Worm (Caenorhabditis elegans) whole organism, mixed stage, embryonic: ENCODE measurements around the gene srw-97.

Experiments
- blmp-1 ChIP-seq: fragments of 150-350 bp; optimal IDR thresholded peaks from 2 replicates; lab custom pipeline; 2014; ENCODE audit warnings: missing biosample characterization, missing genetic modification characterization
- ceh-39 ChIP-seq: fragments of 150-350 bp; optimal IDR thresholded peaks from 2 replicates; lab custom pipeline; 2014; ENCODE audit warnings: missing biosample characterization, missing genetic modification characterization
- ceh-43 ChIP-seq: fragments of 200-800 bp; sonication (Bioruptor generic); optimal IDR thresholded peaks from 2 replicates; lab custom pipeline; 2018; ENCODE audit warnings: mild to moderate bottlenecking, missing genetic modification characterization, moderate library complexity, missing compliant biosample characterization
- cnd-1 ChIP-seq: fragments of 200-800 bp; sonication (Bioruptor generic); optimal IDR thresholded peaks from 2 replicates; lab custom pipeline; 2018; ENCODE audit warnings: mild to moderate bottlenecking, missing genetic modification characterization, missing compliant biosample characterization
- drap-1 ChIP-seq: fragments of 200-800 bp; sonication (Bioruptor generic); optimal IDR thresholded peaks from 3 replicates; lab custom pipeline; 2018; ENCODE audit warnings: mild to moderate bottlenecking, missing genetic modification characterization, missing compliant biosample characterization
- elt-1 ChIP-seq: sonication (generic microtip); optimal IDR thresholded peaks from 2 replicates; lab custom pipeline; 2017; ENCODE audit warnings: missing genetic modification characterization, mild to moderate bottlenecking, missing compliant biosample characterization, antibody characterized with exemption, moderate library complexity, borderline replicate concordance; ENCODE audit not compliant: insufficient read depth
- elt-3 ChIP-seq: fragments of 150-350 bp; optimal IDR thresholded peaks from 2 replicates; lab custom pipeline; 2014; ENCODE audit warnings: missing biosample characterization, missing genetic modification characterization
- hlh-1 ChIP-seq: fragments of 150-350 bp; optimal IDR thresholded peaks from 2 replicates; lab custom pipeline; 2014; ENCODE audit warnings: missing biosample characterization, missing genetic modification reagents, missing genetic modification characterization
- lin-13 ChIP-seq: fragments of 150-350 bp; optimal IDR thresholded peaks from 2 replicates; lab custom pipeline; 2014; ENCODE audit warnings: missing biosample characterization, missing genetic modification characterization
- lsy-2 ChIP-seq: fragments of 150-350 bp; optimal IDR thresholded peaks from 2 replicates; lab custom pipeline; 2014; ENCODE audit warnings: missing biosample characterization, missing genetic modification characterization
- nhr-12 ChIP-seq: fragments of 150-350 bp; optimal IDR thresholded peaks from 2 replicates; lab custom pipeline; 2014; ENCODE audit warnings: missing biosample characterization, missing genetic modification characterization
- nhr-2 ChIP-seq: fragments of 150-350 bp; optimal IDR thresholded peaks from 2 replicates; lab custom pipeline; 2014; ENCODE audit warnings: missing biosample characterization, missing genetic modification characterization
- nhr-237 ChIP-seq: fragments of 150-350 bp; optimal IDR thresholded peaks from 2 replicates; lab custom pipeline; 2014; ENCODE audit warnings: missing biosample characterization, missing genetic modification characterization
- nhr-76 ChIP-seq: sonication (generic microtip); optimal IDR thresholded peaks from 2 replicates; lab custom pipeline; 2017; ENCODE audit warnings: missing biosample characterization, missing genetic modification characterization
- pha-4 ChIP-seq: fragments of 150-350 bp; optimal IDR thresholded peaks from 2 replicates; lab custom pipeline; 2018; ENCODE audit warnings: missing biosample characterization, missing genetic modification reagents, missing genetic modification characterization
- sem-2 ChIP-seq: fragments of 200-800 bp; sonication (Bioruptor generic); optimal IDR thresholded peaks from 2 replicates; lab custom pipeline; 2018; ENCODE audit warnings: mild to moderate bottlenecking, missing genetic modification characterization, missing compliant biosample characterization
- sptf-1 ChIP-seq: sonication (generic microtip); optimal IDR thresholded peaks from 2 replicates; lab custom pipeline; 2017; ENCODE audit warnings: mild to moderate bottlenecking, missing genetic modification characterization, moderate library complexity, missing compliant biosample characterization
- tbx-8 ChIP-seq: fragments of 200-800 bp; sonication (Bioruptor generic); optimal IDR thresholded peaks from 2 replicates; lab custom pipeline; 2018; ENCODE audit warnings: mild to moderate bottlenecking, missing genetic modification characterization, moderate library complexity, missing compliant biosample characterization
- unc-120 ChIP-seq: sonication (generic microtip); optimal IDR thresholded peaks from 2 replicates; lab custom pipeline; 2017; ENCODE audit warnings: missing genetic modification characterization, missing compliant biosample characterization; ENCODE audit not compliant: poor library complexity, severe bottlenecking
- unc-39 ChIP-seq: fragments of 150-350 bp; optimal IDR thresholded peaks from 2 replicates; lab custom pipeline; 2014; ENCODE audit warnings: missing biosample characterization, missing genetic modification characterization
- zip-8 ChIP-seq: fragments of 150-350 bp; optimal IDR thresholded peaks from 2 replicates; lab custom pipeline; 2014; ENCODE audit warnings: missing biosample characterization, missing genetic modification characterization
- ztf-11 ChIP-seq: fragments of 150-350 bp; optimal IDR thresholded peaks from 2 replicates; lab custom pipeline; 2014; ENCODE audit warnings: missing biosample characterization, missing genetic modification characterization

srw-97 gene

DNA sequence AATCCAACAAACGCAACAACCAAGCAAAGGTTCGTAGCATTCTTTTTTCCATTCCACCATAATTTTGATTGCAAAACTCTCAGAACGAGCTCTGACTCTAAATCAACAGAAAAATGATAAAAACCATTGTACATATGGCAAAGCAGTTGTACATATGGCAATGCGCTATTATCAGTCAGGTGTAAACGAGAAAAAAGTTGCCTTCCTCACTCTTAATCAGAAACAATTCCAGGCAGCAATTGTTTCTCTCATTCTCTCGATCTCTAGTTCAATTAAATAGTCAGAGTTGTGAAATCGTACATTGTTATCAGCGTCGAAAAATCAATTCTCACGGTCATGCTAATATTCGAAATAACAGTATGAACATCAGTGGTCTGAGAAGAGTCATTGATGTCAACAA lies 47.0 kb downstream of the srw-97 start:
- no peak for TF ChIP-seq unc-39 (tag; lab: Kevin White, UChicago)
- TF ChIP-seq sptf-1 (tag; lab: Kevin White, UChicago) = no peak
- TF ChIP-seq nhr-2 (tag; lab: Kevin White, UChicago) = no peak
- no peak for TF ChIP-seq drap-1 (GFP tag; lab: Kevin White, UChicago)
- no peak for TF ChIP-seq ceh-43 (GFP tag; lab: Kevin White, UChicago)
- TF ChIP-seq tbx-8 (GFP tag; lab: Kevin White, UChicago) = no peak
- no peak for TF ChIP-seq sem-2 (GFP tag; lab: Kevin White, UChicago)
- TF ChIP-seq ztf-11 = no peak
- TF ChIP-seq nhr-237 (tag; lab: Kevin White, UChicago) = no peak
- TF ChIP-seq unc-120 = no peak

DNA sequence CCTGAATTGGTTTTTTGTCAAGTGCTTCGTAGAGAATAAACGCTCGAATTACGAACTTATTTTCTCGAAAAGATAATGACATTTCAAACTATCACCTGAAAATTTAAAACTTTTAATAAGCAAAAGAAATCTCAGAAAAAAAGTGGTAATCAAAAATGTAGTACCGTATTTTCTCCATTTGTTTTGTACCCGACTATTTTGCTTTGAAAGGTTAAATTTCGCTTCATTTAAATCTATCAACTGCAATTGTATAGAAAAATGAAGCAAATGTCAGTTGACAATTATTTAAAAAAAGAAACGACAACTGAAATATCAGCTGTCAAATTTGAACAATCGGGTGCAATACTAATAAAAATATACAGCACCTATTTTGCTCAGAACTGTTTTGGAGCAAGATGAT lies 47.6 kb downstream of the srw-97 start, which contains the start of gene fbxa-158:
Gene fbxa-158, minus strand, starts transcription at position 101 of the 400 bp plus-strand sequence.
- TF ChIP-seq nhr-76 (tag; lab: Kevin White, UChicago) = no peak
- TF ChIP-seq elt-1 (tag; lab: Kevin White, UChicago) = no peak
- TF ChIP-seq hlh-1 (tag; lab: Kevin White, UChicago) = no peak
- no peak for TF ChIP-seq pha-4 (tag; lab: Kevin White, UChicago)
- no peak for TF ChIP-seq unc-39 (tag; lab: Kevin White, UChicago)
- no peak for TF ChIP-seq ceh-39
- TF ChIP-seq lsy-2 (tag; lab: Kevin White, UChicago) = no peak
- no peak for TF ChIP-seq blmp-1 (tag; lab: Kevin White, UChicago)
- TF ChIP-seq lin-13 (tag; lab: Kevin White, UChicago) = no peak
- no peak for TF ChIP-seq drap-1 (GFP tag; lab: Kevin White, UChicago)

DNA sequence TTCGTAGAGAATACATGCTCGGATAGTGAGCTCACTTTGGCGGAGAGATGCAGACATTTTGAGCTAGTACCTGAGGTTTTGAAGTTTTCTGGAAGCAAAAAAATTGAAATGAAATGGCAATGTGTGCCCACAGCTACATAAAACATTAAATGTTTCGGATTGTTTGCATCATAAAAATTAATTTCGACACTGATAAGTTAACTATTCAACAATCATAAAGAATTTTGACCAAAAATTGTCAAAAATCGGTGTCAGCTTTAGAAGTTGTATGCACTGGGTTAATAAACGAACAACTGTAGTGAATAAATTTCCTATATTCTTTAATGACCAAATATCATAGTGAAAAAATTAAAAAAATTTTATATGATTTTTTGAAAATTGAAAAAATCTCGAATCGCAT lies 49.9 kb downstream of the srw-97 start, which contains the start of gene fbxa-166:
Gene fbxa-166, minus strand, starts transcription at position 101 of the 400 bp plus-strand sequence.
- TF ChIP-seq unc-39 (tag; lab: Kevin White, UChicago) = no peak
- no peak for TF ChIP-seq lin-13 (tag; lab: Kevin White, UChicago)
- no peak for TF ChIP-seq cnd-1
- TF ChIP-seq elt-3 (tag; lab: Kevin White, UChicago) = no peak
- no peak for TF ChIP-seq nhr-12 (tag; lab: Kevin White, UChicago)
- no peak for TF ChIP-seq nhr-76 (tag; lab: Kevin White, UChicago)
- no peak for TF ChIP-seq sptf-1 (tag; lab: Kevin White, UChicago)
- TF ChIP-seq nhr-2 (tag; lab: Kevin White, UChicago) = no peak
- TF ChIP-seq ztf-11 = no peak
- no peak for TF ChIP-seq hlh-1 (tag; lab: Kevin White, UChicago)
- no peak for TF ChIP-seq unc-120
- no peak for TF ChIP-seq blmp-1 (tag; lab: Kevin White, UChicago)
- no peak for TF ChIP-seq zip-8
- no peak for TF ChIP-seq tbx-8 (GFP tag; lab: Kevin White, UChicago)
